Worm (Caenorhabditis elegans): ENCODE data around the gene F26C11.3.

Gene F26C11.3

DNA sequence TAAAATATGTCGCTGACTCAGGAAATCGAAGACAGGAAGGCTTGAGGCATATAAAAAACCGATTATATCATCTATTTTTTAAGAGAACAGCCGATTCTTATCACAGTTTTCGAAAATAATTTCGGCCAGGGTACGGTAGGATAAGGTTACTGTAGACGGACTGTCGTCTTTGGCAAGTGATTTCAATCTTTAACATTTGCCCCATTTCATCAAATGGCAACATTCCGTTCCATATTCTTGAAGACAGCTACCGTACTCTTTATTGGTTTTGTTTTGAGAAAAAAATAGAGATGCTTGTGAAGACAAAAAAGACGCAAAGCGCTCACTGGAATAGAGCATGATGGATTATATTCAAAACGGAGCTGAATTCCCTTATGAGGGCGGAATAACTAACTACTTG lies 16.2 kb downstream of the F26C11.3 start:
- no peak for TF ChIP-seq aptf-2 (GFP tag; conservative IDR thresholded peaks at IDR 0.05)
- TF ChIP-seq ceh-40 (GFP tag; IDR thresholded peaks at IDR 0.05), result no peak
- TF ChIP-seq bed-2 (GFP tag; IDR thresholded peaks at IDR 0.05), result no peak
- TF ChIP-seq ceh-91 (GFP tag; IDR thresholded peaks at IDR 0.05), result no peak
- TF ChIP-seq T26A5.8 (tag; optimal IDR thresholded peaks at IDR 0.05), result no peak
- TF ChIP-seq Y53G8AR.9 (GFP tag; conservative IDR thresholded peaks at IDR 0.05), result no peak
- no peak for TF ChIP-seq C17E4.6 (GFP tag; IDR thresholded peaks at IDR 0.05)
- no peak for TF ChIP-seq nfya-2 (GFP tag; IDR thresholded peaks at IDR 0.05)
- TF ChIP-seq ets-4 (GFP tag; optimal IDR thresholded peaks at IDR 0.05), result no peak
- TF ChIP-seq K12H6.12 (tag; optimal IDR thresholded peaks at IDR 0.05), result no peak
- no peak for TF ChIP-seq hlh-12 (tag; optimal IDR thresholded peaks at IDR 0.05)
- no peak for TF ChIP-seq C06A6.2 (GFP tag; conservative IDR thresholded peaks at IDR 0.05)
- TF ChIP-seq F10E7.11 (tag; optimal IDR thresholded peaks at IDR 0.05), result no peak
- TF ChIP-seq egl-18 (GFP tag; IDR thresholded peaks at IDR 0.05), result no peak
- TF ChIP-seq atf-7 (tag; optimal IDR thresholded peaks at IDR 0.05), result no peak
- no peak for TF ChIP-seq lsy-27 (tag; optimal IDR thresholded peaks at IDR 0.05; ENCODE audit: borderline replicate concordance, insufficient read depth)
- no peak for TF ChIP-seq akir-1 (GFP tag; optimal IDR thresholded peaks at IDR 0.05)
- TF ChIP-seq ceh-100 (GFP tag; IDR thresholded peaks at IDR 0.05), result no peak
- TF ChIP-seq D2030.7 (GFP tag; IDR thresholded peaks at IDR 0.05), result no peak
- TF ChIP-seq madf-3 (GFP tag; IDR thresholded peaks at IDR 0.05), result no peak

DNA sequence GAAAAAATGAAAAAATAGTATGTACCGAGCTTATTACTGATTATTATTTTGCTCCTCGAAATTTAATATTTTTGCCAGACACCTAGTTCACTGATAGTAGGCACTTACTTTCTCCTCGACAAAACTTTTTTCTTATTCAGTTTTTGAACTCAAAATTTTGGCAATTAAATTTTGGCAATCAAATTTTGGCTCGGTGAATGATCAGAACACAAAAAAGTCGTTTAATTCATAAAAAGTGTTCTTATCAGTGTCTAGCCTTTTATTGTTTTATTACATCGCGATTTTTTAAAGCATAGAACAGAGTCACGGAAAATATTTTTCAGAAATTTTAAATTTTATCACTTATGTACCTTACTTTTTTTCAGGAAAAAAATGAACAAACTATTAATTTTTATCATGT lies 19.7 kb downstream of the F26C11.3 start:
- TF ChIP-seq aptf-2 (GFP tag; conservative IDR thresholded peaks at IDR 0.05) (no peak), chd-7 (tag; optimal IDR thresholded peaks at IDR 0.05) (no peak), ztf-26 (tag; optimal IDR thresholded peaks at IDR 0.05) (no peak), F57C9.4 (tag; optimal IDR thresholded peaks at IDR 0.05) (no peak), somi-1 (GFP tag; optimal IDR thresholded peaks at IDR 0.05) (no peak), madf-10 (tag; optimal IDR thresholded peaks at IDR 0.05) (no peak), B0261.1 (tag; optimal IDR thresholded peaks at IDR 0.05) (no peak), bed-2 (GFP tag; IDR thresholded peaks at IDR 0.05) (no peak), lin-40 (tag; optimal IDR thresholded peaks at IDR 0.05) (no peak), ceh-91 (GFP tag; IDR thresholded peaks at IDR 0.05) (no peak), hsf-1 (GFP tag; IDR thresholded peaks at IDR 0.05) (no peak), nhr-90 (tag; optimal IDR thresholded peaks at IDR 0.05) (no peak), B0336.3 (GFP tag; IDR thresholded peaks at IDR 0.05) (no peak)

DNA sequence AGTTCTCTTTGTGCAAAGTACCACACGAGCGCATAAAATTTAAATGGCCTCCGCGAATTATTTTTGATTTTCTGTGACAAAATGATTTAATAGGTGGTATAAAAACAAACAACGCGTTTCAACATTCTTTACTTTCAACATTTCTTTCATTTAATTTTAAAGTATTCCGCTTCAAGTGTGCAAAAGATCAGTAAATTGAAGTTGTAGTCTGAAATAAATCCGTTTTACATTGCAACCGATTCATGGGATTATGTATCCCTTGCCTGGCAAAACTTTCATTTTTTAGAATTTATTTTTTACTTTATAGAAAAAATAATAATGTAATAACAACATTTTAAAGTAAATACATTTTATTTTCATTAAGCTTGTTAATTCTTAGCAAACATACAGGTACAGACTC lies 20.5 kb downstream of the F26C11.3 start, which contains the start of gene F26C11.1:
F26C11.1 (plus strand) TSS at position 301 of the 400 bp plus-strand sequence.
- TF ChIP-seq C06A6.2 (GFP tag; conservative IDR thresholded peaks at IDR 0.05) (no peak), ztf-26 (tag; optimal IDR thresholded peaks at IDR 0.05) (no peak)

DNA sequence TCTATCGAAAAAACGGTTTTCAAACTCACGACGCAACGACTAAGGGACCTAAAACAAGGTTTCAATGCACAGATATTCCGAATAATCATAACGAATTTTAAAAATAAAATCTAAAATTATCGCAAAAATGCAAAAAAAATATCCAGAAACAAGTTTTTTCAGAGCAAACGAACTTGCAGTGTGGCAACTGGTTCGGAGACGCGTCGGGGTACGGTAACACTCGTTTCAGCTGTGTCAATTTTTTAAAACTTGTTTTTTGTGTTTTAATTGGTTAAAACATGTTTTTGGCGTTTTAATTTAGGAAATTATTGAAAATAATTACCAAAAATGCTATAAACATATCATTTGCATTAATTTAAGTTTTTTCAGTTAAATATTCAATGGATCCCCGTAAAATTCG lies 22.5 kb downstream of the F26C11.3 start, which contains the start of gene C08H9.16:
C08H9.16 (plus strand) TSS at position 370 of the 400 bp plus-strand sequence.
- TF ChIP-seq ceh-100 (GFP tag; IDR thresholded peaks at IDR 0.05) (no peak), dpff-1 (tag; optimal IDR thresholded peaks at IDR 0.05) (no peak), B0019.2 (GFP tag; conservative IDR thresholded peaks at IDR 0.05) (no peak), lin-35 (GFP tag; optimal IDR thresholded peaks at IDR 0.05) (peak in 1 of 3 experiments; percentile 40), ceh-79 (tag; optimal IDR thresholded peaks at IDR 0.05) (no peak), F22D6.2 (tag; optimal IDR thresholded peaks at IDR 0.05) (no peak), lsy-27 (tag; optimal IDR thresholded peaks at IDR 0.05; ENCODE audit: borderline replicate concordance, insufficient read depth) (no peak), attf-6 (GFP tag; IDR thresholded peaks at IDR 0.05) (no peak), ama-1 (optimal IDR thresholded peaks at IDR 0.05) (no peak), ama-1 (GFP tag; optimal IDR thresholded peaks at IDR 0.05) (no peak), lin-40 (tag; optimal IDR thresholded peaks at IDR 0.05) (no peak), efl-1 (GFP tag; optimal IDR thresholded peaks at IDR 0.05) (peak; percentile 20), aptf-3 (GFP tag; IDR thresholded peaks at IDR 0.05) (no peak), dox-1 (GFP tag; IDR thresholded peaks at IDR 0.05) (no peak; the same call in 1 of the 2 replicates), F37B4.10 (GFP tag; IDR thresholded peaks at IDR 0.05) (no peak), mcd-1 (GFP tag; IDR thresholded peaks at IDR 0.05) (no peak), K11D2.4 (GFP tag; IDR thresholded peaks at IDR 0.05) (no peak), T26A5.8 (tag; optimal IDR thresholded peaks at IDR 0.05) (no peak), attf-3 (GFP tag; conservative IDR thresholded peaks at IDR 0.05) (no peak), aptf-2 (GFP tag; conservative IDR thresholded peaks at IDR 0.05) (no peak), tbp1 (GFP tag; optimal IDR thresholded peaks at IDR 0.05) (peak; percentile 13)

Data from whole organism, young adult.